Fruit fly (Drosophila melanogaster) whole organism, embryonic: Measurements from ENCODE around the gene CG31219.

Source experiments
- B-H2 ChIP-seq: fragments of 200-800 bp; sonication (Bioruptor generic); optimal IDR thresholded peaks from 2 replicates; lab custom pipeline; 2018; ENCODE audit warnings: missing biosample characterization, mild to moderate bottlenecking, missing genetic modification characterization
- Bgb ChIP-seq: fragments of 200-800 bp; sonication (Bioruptor generic); IDR thresholded peaks from 2 replicates; pipeline ENCODE4 v1.3.6; 2022; ENCODE audit warnings: missing biosample characterization, missing genetic modification characterization; ENCODE audit not compliant: partially characterized antibody
- CG10209 ChIP-seq: fragments of 200-800 bp; sonication (Bioruptor generic); optimal IDR thresholded peaks from 3 replicates; lab custom pipeline; 2017; ENCODE audit warnings: missing biosample characterization, mild to moderate bottlenecking, missing genetic modification characterization, missing genetic modification reagents
- CG10321 ChIP-seq: fragments of 200-800 bp; sonication (Bioruptor generic); IDR thresholded peaks from 2 replicates; pipeline ENCODE4 v1.3.6; 2022; ENCODE audit warnings: missing biosample characterization, missing genetic modification characterization
- CG10431 ChIP-seq: fragments of 200-800 bp; sonication (Bioruptor generic); optimal IDR thresholded peaks from 3 replicates; lab custom pipeline; 2018; ENCODE audit warnings: missing biosample characterization, mild to moderate bottlenecking, missing genetic modification characterization
- CG10959 ChIP-seq: fragments of 200-800 bp; sonication (Bioruptor generic); IDR thresholded peaks from 2 replicates; pipeline ENCODE4 v1.3.6; 2022; ENCODE audit warnings: missing biosample characterization, missing genetic modification characterization
- CG11247 ChIP-seq: fragments of 200-800 bp; sonication (Bioruptor generic); IDR thresholded peaks from 2 replicates; pipeline ENCODE4 v1.3.6; 2022; ENCODE audit warnings: missing biosample characterization, missing genetic modification characterization
- CG12299 ChIP-seq: fragments of 200-800 bp; sonication (Bioruptor generic); optimal IDR thresholded peaks from 2 replicates; lab custom pipeline; 2018; ENCODE audit warnings: missing biosample characterization, mild to moderate bottlenecking, missing genetic modification characterization
- CG13296 ChIP-seq: fragments of 200-800 bp; sonication (Bioruptor generic); optimal IDR thresholded peaks from 3 replicates; lab custom pipeline; 2018; ENCODE audit warnings: missing biosample characterization, mild to moderate bottlenecking, missing genetic modification characterization
- CG13775 ChIP-seq: fragments of 200-800 bp; sonication (Bioruptor generic); optimal IDR thresholded peaks from 3 replicates; lab custom pipeline; 2017; ENCODE audit warnings: missing biosample characterization, mild to moderate bottlenecking, missing genetic modification characterization
- CG14860 ChIP-seq: fragments of 200-800 bp; sonication (Bioruptor generic); IDR thresholded peaks from 3 replicates; pipeline ENCODE4 v1.3.6; 2022; ENCODE audit warnings: missing biosample characterization, missing genetic modification characterization; ENCODE audit not compliant: partially characterized antibody
- CG18011 ChIP-seq: fragments of 200-800 bp; sonication (Bioruptor generic); optimal IDR thresholded peaks from 2 replicates; lab custom pipeline; 2017; ENCODE audit warnings: missing biosample characterization, missing genetic modification characterization, mild to moderate bottlenecking, moderate library complexity, missing genotype
- CG2116 ChIP-seq: fragments of 200-800 bp; sonication (Bioruptor generic); optimal IDR thresholded peaks from 3 replicates; lab custom pipeline; 2018; ENCODE audit warnings: missing biosample characterization, mild to moderate bottlenecking, missing genetic modification characterization
- CG2678 ChIP-seq: fragments of 200-800 bp; sonication (Bioruptor generic); optimal IDR thresholded peaks from 3 replicates; lab custom pipeline; 2019; ENCODE audit warnings: missing biosample characterization, mild to moderate bottlenecking, missing genetic modification characterization, moderate library complexity
- CG30020 ChIP-seq: fragments of 200-800 bp; optimal IDR thresholded peaks from 2 replicates; lab custom pipeline; 2019; ENCODE audit warnings: missing biosample characterization, mild to moderate bottlenecking, missing genetic modification characterization, moderate library complexity
- CG3065 ChIP-seq: fragments of 200-800 bp; sonication (Bioruptor generic); optimal IDR thresholded peaks from 2 replicates; lab custom pipeline; 2016; ENCODE audit warnings: missing biosample characterization, missing genetic modification characterization
- CG32532 ChIP-seq: fragments of 200-800 bp; sonication (Bioruptor generic); IDR thresholded peaks from 2 replicates; pipeline ENCODE4 v1.3.6; 2022; ENCODE audit warnings: missing biosample characterization, missing genetic modification characterization
- CG33557 ChIP-seq: fragments of 200-800 bp; sonication (Bioruptor generic); optimal IDR thresholded peaks from 2 replicates; lab custom pipeline; 2019; ENCODE audit warnings: missing biosample characterization, mild to moderate bottlenecking, missing genetic modification characterization, moderate library complexity
- CG4282 ChIP-seq: fragments of 200-800 bp; sonication (Bioruptor generic); optimal IDR thresholded peaks from 2 replicates; lab custom pipeline; 2016; ENCODE audit warnings: missing biosample characterization, missing genetic modification characterization
- CG6791 ChIP-seq: fragments of 200-800 bp; sonication (Bioruptor generic); IDR thresholded peaks from 3 replicates; pipeline ENCODE4 v1.3.6; 2022; ENCODE audit warnings: missing biosample characterization, missing genetic modification characterization; ENCODE audit not compliant: partially characterized antibody
- CG6813 ChIP-seq: fragments of 200-800 bp; sonication (Bioruptor generic); optimal IDR thresholded peaks from 2 replicates; lab custom pipeline; 2017; ENCODE audit warnings: missing biosample characterization, missing genetic modification characterization, mild to moderate bottlenecking, moderate library complexity, missing genetic modification reagents
- CG7372 ChIP-seq: fragments of 200-800 bp; sonication (Bioruptor generic); IDR thresholded peaks from 2 replicates; pipeline ENCODE4 v1.3.6; 2022; ENCODE audit warnings: missing biosample characterization, missing genetic modification characterization
- CG7786 ChIP-seq: fragments of 200-800 bp; sonication (Bioruptor generic); optimal IDR thresholded peaks from 2 replicates; lab custom pipeline; 2016; ENCODE audit warnings: missing biosample characterization, missing genetic modification characterization
- CG7963 ChIP-seq: fragments of 200-800 bp; sonication (Bioruptor generic); IDR thresholded peaks from 3 replicates; pipeline ENCODE4 v1.3.6; 2022; ENCODE audit warnings: missing biosample characterization, missing genetic modification characterization; ENCODE audit not compliant: partially characterized antibody
- CG7987 ChIP-seq: fragments of 200-800 bp; sonication (Bioruptor generic); optimal IDR thresholded peaks from 2 replicates; lab custom pipeline; 2018; ENCODE audit warnings: missing biosample characterization, mild to moderate bottlenecking, missing genetic modification characterization, moderate library complexity
- CG8388 ChIP-seq: fragments of 200-800 bp; sonication (Bioruptor generic); optimal IDR thresholded peaks from 2 replicates; lab custom pipeline; 2019; ENCODE audit warnings: missing biosample characterization, mild to moderate bottlenecking, missing genetic modification characterization, moderate library complexity
- Dek ChIP-seq: fragments of 200-800 bp; sonication (Bioruptor generic); optimal IDR thresholded peaks from 3 replicates; lab custom pipeline; 2019; ENCODE audit warnings: missing biosample characterization, mild to moderate bottlenecking, missing genetic modification characterization, moderate library complexity
- Fer1 ChIP-seq: fragments of 200-800 bp; sonication (Bioruptor generic); optimal IDR thresholded peaks from 2 replicates; lab custom pipeline; 2017; ENCODE audit warnings: missing biosample characterization, mild to moderate bottlenecking, missing genetic modification characterization
- Fer2 ChIP-seq: fragments of 200-800 bp; sonication (Bioruptor generic); optimal IDR thresholded peaks from 2 replicates; lab custom pipeline; 2018; ENCODE audit warnings: missing biosample characterization, mild to moderate bottlenecking, missing genetic modification characterization, moderate library complexity
- H15 ChIP-seq: fragments of 200-800 bp; sonication (Bioruptor generic); IDR thresholded peaks from 3 replicates; pipeline ENCODE4 v1.3.6; 2022; ENCODE audit warnings: missing biosample characterization, missing genetic modification characterization
- HLH4C ChIP-seq: fragments of 200-800 bp; sonication (Bioruptor generic); IDR thresholded peaks from 3 replicates; pipeline ENCODE4 v1.3.6; 2022; ENCODE audit warnings: missing biosample characterization, missing genetic modification characterization; ENCODE audit not compliant: partially characterized antibody
- Hr39 ChIP-seq: fragments of >200 bp; optimal IDR thresholded peaks from 2 replicates; lab custom pipeline; 2017
- NFAT ChIP-seq: fragments of 200-800 bp; sonication (Bioruptor generic); IDR thresholded peaks from 2 replicates; pipeline ENCODE4 v1.3.6; 2022; ENCODE audit warnings: missing biosample characterization, missing genetic modification characterization
- Nf-YA ChIP-seq: fragments of 200-800 bp; sonication (Bioruptor generic); IDR thresholded peaks from 2 replicates; pipeline ENCODE4 v1.3.6; 2022; ENCODE audit warnings: missing biosample characterization, missing genetic modification characterization
- ac ChIP-seq: fragments of 200-800 bp; sonication (Bioruptor generic); optimal IDR thresholded peaks from 3 replicates; lab custom pipeline; 2017; ENCODE audit warnings: missing biosample characterization, mild to moderate bottlenecking, missing genetic modification characterization
- bbx ChIP-seq: fragments of 200-800 bp; sonication (Bioruptor generic); IDR thresholded peaks from 2 replicates; pipeline ENCODE4 v1.3.6; 2022; ENCODE audit warnings: missing biosample characterization, missing genetic modification characterization; ENCODE audit not compliant: partially characterized antibody
- cas ChIP-seq: fragments of 200-800 bp; sonication (Bioruptor generic); IDR thresholded peaks from 2 replicates; pipeline ENCODE4 v1.3.6; 2022; ENCODE audit warnings: missing biosample characterization, missing genetic modification characterization
- chif ChIP-seq, 2 experiments: fragments of 200-800 bp; sonication (Bioruptor generic); optimal IDR thresholded peaks; 3 replicates each; lab custom pipeline; 2016; ENCODE audit warnings: missing biosample characterization in 2 of 2, missing genetic modification characterization in 2 of 2
- dm ChIP-seq: fragments of 200-800 bp; sonication (Bioruptor generic); optimal IDR thresholded peaks from 3 replicates; lab custom pipeline; 2016; ENCODE audit warnings: missing biosample characterization, missing genetic modification characterization
- dmrt11E ChIP-seq: fragments of 200-800 bp; sonication (Bioruptor generic); optimal IDR thresholded peaks from 3 replicates; lab custom pipeline; 2018; ENCODE audit warnings: missing biosample characterization, mild to moderate bottlenecking, missing genetic modification characterization, moderate library complexity
- eve ChIP-seq, 2 experiments: fragments of >200 bp; optimal IDR thresholded peaks; 2 replicates each; lab custom pipeline; 2017; ENCODE audit warnings: missing biosample characterization in 2 of 2, missing genetic modification characterization in 2 of 2
- ewg ChIP-seq: fragments of 200-800 bp; sonication (Bioruptor generic); optimal IDR thresholded peaks from 3 replicates; lab custom pipeline; 2017; ENCODE audit warnings: mild to moderate bottlenecking, missing biosample characterization, missing genetic modification reagents, missing genetic modification characterization
- kay ChIP-seq: fragments of 200-800 bp; sonication (Bioruptor generic); optimal IDR thresholded peaks from 2 replicates; lab custom pipeline; 2016; ENCODE audit warnings: missing biosample characterization, missing genetic modification characterization
- phol ChIP-seq: fragments of 200-800 bp; sonication (Bioruptor generic); optimal IDR thresholded peaks from 3 replicates; lab custom pipeline; 2018; ENCODE audit warnings: missing biosample characterization, mild to moderate bottlenecking, missing genetic modification characterization, moderate library complexity
- pnt ChIP-seq: fragments of 200-800 bp; sonication (Bioruptor generic); optimal IDR thresholded peaks from 3 replicates; lab custom pipeline; 2016; ENCODE audit warnings: missing biosample characterization, missing genetic modification characterization
- salm ChIP-seq: fragments of 200-800 bp; sonication (Bioruptor generic); optimal IDR thresholded peaks from 2 replicates; lab custom pipeline; 2018; ENCODE audit warnings: missing biosample characterization, mild to moderate bottlenecking, missing genetic modification characterization
- sd ChIP-seq: fragments of 200-800 bp; sonication (Bioruptor generic); optimal IDR thresholded peaks from 3 replicates; lab custom pipeline; 2018; ENCODE audit warnings: missing biosample characterization, mild to moderate bottlenecking, missing genetic modification characterization, moderate library complexity
- sna ChIP-seq: fragments of 200-800 bp; sonication (Bioruptor generic); IDR thresholded peaks from 2 replicates; pipeline ENCODE4 v1.3.6; 2022; ENCODE audit warnings: missing biosample characterization, missing genetic modification characterization; ENCODE audit not compliant: partially characterized antibody
- so ChIP-seq: fragments of 200-800 bp; sonication (Bioruptor generic); IDR thresholded peaks from 3 replicates; pipeline ENCODE4 v1.3.6; 2022; ENCODE audit warnings: missing biosample characterization, missing genetic modification characterization
- tio ChIP-seq: fragments of 200-800 bp; sonication (Bioruptor generic); optimal IDR thresholded peaks from 2 replicates; lab custom pipeline; 2017; ENCODE audit warnings: missing biosample characterization, missing genetic modification characterization, inconsistent platforms
- zf30C ChIP-seq: fragments of 200-800 bp; sonication (Bioruptor generic); optimal IDR thresholded peaks from 3 replicates; lab custom pipeline; 2018; ENCODE audit warnings: missing biosample characterization, mild to moderate bottlenecking, missing genetic modification characterization

CG31219 gene

dm6 chr3R:19612908-19613431, 37.8 kb upstream of the CG31219 start, which contains the start of gene CG16727:
TSS of gene CG16727 (plus strand) at chr3R:19613381.
- TF ChIP-seq CG10431 (GFP tag; lab: Kevin White, UChicago) (no peak), CG14860 (GFP tag; lab: Robert Waterston, UW) (no peak), B-H2 (GFP tag; lab: Kevin White, UChicago) (no peak), Nf-YA (GFP tag; lab: Robert Waterston, UW) (no peak), tio (GFP tag; lab: Kevin White, UChicago) (no peak), H15 (GFP tag; lab: Robert Waterston, UW) (no peak), phol (tag; lab: Kevin White, UChicago) (no peak), cas (GFP tag; lab: Robert Waterston, UW) (no peak), Bgb (GFP tag; lab: Robert Waterston, UW) (no peak), CG6813 (GFP tag; lab: Kevin White, UChicago) (peak; percentile 31), ac (GFP tag; lab: Kevin White, UChicago) (no peak), CG30020 (tag; lab: Kevin White, UChicago) (no peak), CG12299 (tag; lab: Kevin White, UChicago) (no peak), Fer2 (tag; lab: Kevin White, UChicago) (no peak), CG6791 (no peak), salm (peak; percentile 6), CG7987 (GFP tag; lab: Kevin White, UChicago) (peak; percentile 28), CG2116 (GFP tag; lab: Kevin White, UChicago) (no peak), Fer1 (GFP tag; lab: Kevin White, UChicago) (no peak), ewg (GFP tag; lab: Kevin White, UChicago) (no peak), kay (no peak), chif (GFP tag; optimal IDR thresholded peaks at IDR 0.05; lab: Kevin White, UChicago) (no peak), sd (tag; lab: Kevin White, UChicago) (no peak), eve (GFP tag; optimal IDR thresholded peaks at IDR 0.05; lab: Kevin White, UChicago) (no peak), CG18011 (GFP tag; lab: Kevin White, UChicago) (no peak), CG4282 (GFP tag; lab: Kevin White, UChicago) (no peak), dm (GFP tag; lab: Kevin White, UChicago) (no peak), Dek (tag; lab: Kevin White, UChicago) (no peak), bbx (GFP tag; lab: Robert Waterston, UW) (no peak), NFAT (GFP tag; lab: Robert Waterston, UW) (no peak), CG7786 (GFP tag; lab: Kevin White, UChicago) (no peak), sna (GFP tag; lab: Robert Waterston, UW) (no peak), CG7963 (GFP tag; lab: Robert Waterston, UW) (no peak), Hr39 (lab: Kevin White, UChicago) (no peak), CG13775 (no peak), CG10321 (GFP tag; lab: Robert Waterston, UW) (no peak), CG33557 (GFP tag; lab: Kevin White, UChicago) (no peak), so (GFP tag; lab: Robert Waterston, UW) (no peak), CG10959 (GFP tag; lab: Robert Waterston, UW) (no peak), CG8388 (GFP tag; lab: Kevin White, UChicago) (no peak), CG7372 (no peak), HLH4C (GFP tag; lab: Robert Waterston, UW) (no peak), zf30C (no peak), CG2678 (tag; lab: Kevin White, UChicago) (peak; percentile 65), CG13296 (peak; percentile 65), CG11247 (GFP tag; lab: Robert Waterston, UW) (no peak), CG32532 (GFP tag; lab: Robert Waterston, UW) (no peak), dmrt11E (no peak), pnt (GFP tag; lab: Kevin White, UChicago) (no peak), CG3065 (GFP tag; lab: Kevin White, UChicago) (no peak), CG10209 (GFP tag; lab: Kevin White, UChicago) (peak; percentile 22)
